Worm (Caenorhabditis elegans) whole organism, L3 larva: ENCODE results near the gene yju-2.

ENCODE experiments used
- ZK546.5 ChIP-seq: sonication (generic microtip); optimal IDR thresholded peaks from 2 replicates; lab custom pipeline; 2017; ENCODE audit warnings: missing biosample characterization, missing genetic modification characterization
- aly-2 ChIP-seq: fragments of 150-350 bp; optimal IDR thresholded peaks from 2 replicates; lab custom pipeline; 2014; ENCODE audit warnings: missing biosample characterization, missing genetic modification characterization
- ama-1 ChIP-seq: fragments of 150-350 bp; optimal IDR thresholded peaks from 2 replicates; lab custom pipeline; 2018
- ceh-16 ChIP-seq: sonication (generic microtip); optimal IDR thresholded peaks from 2 replicates; lab custom pipeline; 2017; ENCODE audit warnings: missing biosample characterization, missing genetic modification characterization
- ceh-28 ChIP-seq: fragments of 150-350 bp; optimal IDR thresholded peaks from 2 replicates; lab custom pipeline; 2014; ENCODE audit warnings: missing biosample characterization, missing genetic modification reagents, missing genetic modification characterization
- ceh-82 ChIP-seq: fragments of 150-350 bp; optimal IDR thresholded peaks from 2 replicates; lab custom pipeline; 2014; ENCODE audit warnings: missing biosample characterization, missing genetic modification characterization
- ceh-9 ChIP-seq: sonication (generic microtip); optimal IDR thresholded peaks from 2 replicates; lab custom pipeline; 2018; ENCODE audit warnings: missing biosample characterization, missing genetic modification characterization
- daf-12 ChIP-seq: fragments of 150-350 bp; optimal IDR thresholded peaks from 2 replicates; lab custom pipeline; 2014; ENCODE audit warnings: missing biosample characterization, missing genetic modification reagents, missing genetic modification characterization
- egl-5 ChIP-seq: fragments of 150-350 bp; optimal IDR thresholded peaks from 2 replicates; lab custom pipeline; 2017; ENCODE audit warnings: missing biosample characterization, missing genetic modification reagents, missing genetic modification characterization, inconsistent platforms
- elt-1 ChIP-seq: fragments of 150-350 bp; optimal IDR thresholded peaks from 2 replicates; lab custom pipeline; 2014; ENCODE audit warnings: missing biosample characterization, missing genetic modification characterization
- elt-2 ChIP-seq: sonication (generic microtip); optimal IDR thresholded peaks from 2 replicates; lab custom pipeline; 2016; ENCODE audit warnings: missing genetic modification reagents, mild to moderate bottlenecking, missing genetic modification characterization, missing compliant biosample characterization
- elt-3 ChIP-seq, 3 experiments: fragments of 150-350 bp in 1 of 3; sonication (generic microtip) in 2 of 3; optimal IDR thresholded peaks; 2 replicates in 2 of 3; 4 replicates in 1 of 3; lab custom pipeline; 2014 to 2017; ENCODE audit warnings: missing biosample characterization in 3 of 3, missing genetic modification characterization in 3 of 3
- fkh-10 ChIP-seq: sonication (generic microtip); optimal IDR thresholded peaks from 2 replicates; lab custom pipeline; 2017; ENCODE audit warnings: missing biosample characterization, missing genetic modification reagents, missing genetic modification characterization
- fkh-2 ChIP-seq: fragments of 150-350 bp; optimal IDR thresholded peaks from 2 replicates; lab custom pipeline; 2014; ENCODE audit warnings: missing biosample characterization, missing genetic modification reagents, missing genetic modification characterization
- fos-1 ChIP-seq: fragments of 150-350 bp; optimal IDR thresholded peaks from 2 replicates; lab custom pipeline; 2014; ENCODE audit warnings: missing biosample characterization, missing genetic modification characterization
- hmg-11 ChIP-seq: sonication (generic microtip); optimal IDR thresholded peaks from 2 replicates; lab custom pipeline; 2016; ENCODE audit warnings: missing genetic modification characterization, missing compliant biosample characterization
- jun-1 ChIP-seq: fragments of 150-350 bp; optimal IDR thresholded peaks from 2 replicates; lab custom pipeline; 2014; ENCODE audit warnings: missing biosample characterization, missing genetic modification reagents, missing genetic modification characterization
- lin-15B ChIP-seq: fragments of 150-350 bp; optimal IDR thresholded peaks from 2 replicates; lab custom pipeline; 2014; ENCODE audit warnings: missing biosample characterization, missing genetic modification characterization
- lin-39 ChIP-seq: fragments of 150-350 bp; optimal IDR thresholded peaks from 2 replicates; lab custom pipeline; 2018; ENCODE audit warnings: missing biosample characterization, missing genetic modification reagents, missing genetic modification characterization
- lsy-12 ChIP-seq: sonication (generic microtip); optimal IDR thresholded peaks from 2 replicates; lab custom pipeline; 2016; ENCODE audit warnings: mild to moderate bottlenecking, missing genetic modification characterization, missing compliant biosample characterization
- mdl-1 ChIP-seq: fragments of 150-350 bp; optimal IDR thresholded peaks from 2 replicates; lab custom pipeline; 2014; ENCODE audit warnings: missing biosample characterization, missing genetic modification characterization
- nfya-1 ChIP-seq: sonication (generic microtip); optimal IDR thresholded peaks from 2 replicates; lab custom pipeline; 2017; ENCODE audit warnings: missing genetic modification characterization, mild to moderate bottlenecking, missing compliant biosample characterization, antibody characterized with exemption, moderate library complexity; ENCODE audit not compliant: insufficient read depth
- nhr-12 ChIP-seq: fragments of 150-350 bp; optimal IDR thresholded peaks from 2 replicates; lab custom pipeline; 2014; ENCODE audit warnings: missing biosample characterization, missing genetic modification characterization
- nhr-237 ChIP-seq: fragments of 150-350 bp; optimal IDR thresholded peaks from 2 replicates; lab custom pipeline; 2014; ENCODE audit warnings: missing biosample characterization, missing genetic modification characterization
- nhr-25 ChIP-seq: sonication (generic microtip); optimal IDR thresholded peaks from 2 replicates; lab custom pipeline; 2017; ENCODE audit warnings: missing biosample characterization, missing genetic modification characterization
- nhr-28 ChIP-seq: fragments of 150-350 bp; optimal IDR thresholded peaks from 2 replicates; lab custom pipeline; 2014; ENCODE audit warnings: missing biosample characterization, missing genetic modification characterization
- nhr-43 ChIP-seq: sonication (generic microtip); optimal IDR thresholded peaks from 2 replicates; lab custom pipeline; 2016; ENCODE audit warnings: mild to moderate bottlenecking, missing genetic modification characterization, missing compliant biosample characterization; ENCODE audit not compliant: poor library complexity, severe bottlenecking
- nhr-77 ChIP-seq: fragments of 150-350 bp; optimal IDR thresholded peaks from 2 replicates; lab custom pipeline; 2014; ENCODE audit warnings: missing biosample characterization, missing genetic modification characterization
- pha-4 ChIP-seq: fragments of 150-350 bp; optimal IDR thresholded peaks from 2 replicates; lab custom pipeline; 2014; ENCODE audit warnings: missing biosample characterization, missing genetic modification reagents, missing genetic modification characterization
- pqm-1 ChIP-seq: fragments of 150-350 bp; optimal IDR thresholded peaks from 2 replicates; lab custom pipeline; 2017; ENCODE audit warnings: missing biosample characterization, missing genetic modification characterization, inconsistent platforms
- sea-2 ChIP-seq: fragments of 150-350 bp; sonication (generic microtip); optimal IDR thresholded peaks from 4 replicates; lab custom pipeline; 2014; ENCODE audit warnings: missing biosample characterization, missing genetic modification reagents, missing genetic modification characterization
- skn-1 ChIP-seq: fragments of 150-350 bp; optimal IDR thresholded peaks from 2 replicates; lab custom pipeline; 2014; ENCODE audit warnings: missing biosample characterization, missing genetic modification characterization
- snpc-4 ChIP-seq: fragments of 150-350 bp; optimal IDR thresholded peaks from 2 replicates; lab custom pipeline; 2014; ENCODE audit warnings: missing biosample characterization, missing genetic modification characterization
- tbx-2 ChIP-seq: sonication (generic microtip); optimal IDR thresholded peaks from 2 replicates; lab custom pipeline; 2016; ENCODE audit warnings: mild to moderate bottlenecking, missing genetic modification characterization, missing compliant biosample characterization
- unc-39 ChIP-seq: sonication (generic microtip); optimal IDR thresholded peaks from 4 replicates; lab custom pipeline; 2017; ENCODE audit warnings: missing biosample characterization, missing genetic modification characterization
- zag-1 ChIP-seq: fragments of 150-350 bp; optimal IDR thresholded peaks from 2 replicates; lab custom pipeline; 2014; ENCODE audit warnings: missing biosample characterization, missing genetic modification characterization
- ztf-4 ChIP-seq: fragments of 150-350 bp; optimal IDR thresholded peaks from 2 replicates; lab custom pipeline; 2014; ENCODE audit warnings: missing biosample characterization, missing genetic modification characterization

yju-2 gene

DNA sequence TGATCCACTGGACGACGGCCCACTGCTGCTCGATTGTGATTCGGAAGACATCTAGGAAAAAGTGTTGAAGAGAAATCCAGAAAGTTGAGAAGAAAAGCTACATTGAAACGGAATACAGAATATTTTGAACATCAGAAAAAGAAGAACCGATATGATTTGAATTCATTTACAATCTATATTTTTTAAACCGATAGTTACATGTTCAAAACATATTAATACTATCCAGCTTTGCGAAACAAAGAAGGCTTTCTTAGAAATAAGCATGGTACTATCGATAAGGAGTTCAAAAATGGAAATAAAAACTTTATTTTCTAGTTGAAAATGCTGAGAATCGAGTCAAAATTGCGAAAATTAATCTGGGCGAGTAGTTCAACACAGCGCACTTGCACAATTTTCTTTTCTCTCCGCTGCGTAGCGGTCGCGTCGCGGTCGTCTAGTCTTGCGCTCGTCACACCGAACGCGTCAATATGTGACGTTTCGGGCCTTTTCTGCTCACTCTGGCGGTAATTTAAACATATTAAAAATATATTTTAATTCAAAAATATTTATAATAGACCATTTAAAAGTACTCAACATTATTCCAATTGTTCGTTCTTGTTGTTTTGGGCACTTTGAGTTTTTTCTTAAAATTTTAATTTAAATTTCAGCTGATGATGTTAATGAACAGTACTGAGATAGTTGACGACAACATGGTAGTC, 21.9 kb upstream of the yju-2 start, which contains the start of the genes syf-2 and K04G7.1 (continued):
- TF ChIP-seq skn-1 (tag; lab: Kevin White, UChicago) (peak; percentile 79), ZK546.5 (tag; lab: Kevin White, UChicago) (peak; percentile 20), sea-2 (GFP tag; lab: Kevin White, UChicago) (no peak), nhr-237 (no peak), nhr-43 (tag; lab: Kevin White, UChicago) (peak; percentile 62), fkh-10 (GFP tag; lab: Kevin White, UChicago) (peak; percentile 85), hmg-11 (tag; lab: Kevin White, UChicago) (peak; percentile 65), fkh-2 (no peak), elt-1 (peak; percentile 59), elt-3 (tag; optimal IDR thresholded peaks at IDR 0.05; lab: Kevin White, UChicago) (peak in 1 of 3 experiments; percentile 14), jun-1 (tag; lab: Kevin White, UChicago) (peak; percentile 83), elt-2 (tag; lab: Kevin White, UChicago) (peak; percentile 74), egl-5 (tag; lab: Kevin White, UChicago) (peak; percentile 57)

DNA sequence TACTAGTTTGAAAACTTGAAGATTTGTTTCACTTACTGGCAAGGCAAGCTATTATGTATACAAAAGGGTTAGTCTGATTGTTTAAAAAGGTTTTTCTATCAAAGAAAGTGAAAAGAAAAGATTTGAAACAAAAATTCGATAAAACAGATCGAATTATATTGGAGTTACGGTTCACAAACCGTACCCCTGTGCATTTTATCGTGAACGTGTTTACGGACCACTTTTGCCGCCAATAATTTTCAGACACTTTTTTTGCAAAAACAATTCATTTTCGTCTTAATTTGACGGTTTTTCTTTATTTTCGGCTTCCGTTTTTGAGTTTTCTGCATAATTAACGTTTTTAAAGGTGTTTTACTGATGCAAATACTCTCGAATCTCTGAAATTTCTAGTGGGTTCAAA, 18.9 kb upstream of the yju-2 start:
- TF ChIP-seq lin-15B (no peak), ceh-82 (tag; lab: Kevin White, UChicago) (no peak), pha-4 (tag; lab: Kevin White, UChicago) (no peak), fkh-2 (no peak), elt-3 (tag; optimal IDR thresholded peaks at IDR 0.05; lab: Kevin White, UChicago) (no peak), sea-2 (GFP tag; lab: Kevin White, UChicago) (no peak), nfya-1 (no peak)
- TF ChIP-seq, all 47 proteins: peak for 0

DNA sequence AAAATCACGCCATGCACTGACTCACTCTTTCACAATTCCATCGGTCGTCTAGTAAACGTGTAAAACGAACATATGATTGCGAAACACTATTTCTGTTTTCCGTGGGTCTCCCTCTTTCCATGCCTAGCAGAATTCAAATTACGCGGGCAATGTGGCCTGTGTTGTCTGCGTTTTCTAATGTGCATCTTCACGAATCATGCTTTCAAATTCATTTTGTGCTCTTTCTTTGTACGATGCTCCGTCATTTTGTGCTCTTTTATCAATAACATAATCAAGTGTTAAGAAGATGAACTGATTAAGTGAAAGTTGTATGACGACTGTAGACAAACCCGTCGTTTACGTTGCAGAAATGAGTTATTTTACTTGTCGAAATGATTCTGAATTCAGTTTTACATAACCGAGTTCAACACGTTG, 18.3 kb upstream of the yju-2 start:
- no peak for TF ChIP-seq ceh-16 (tag; lab: Kevin White, UChicago)
- no peak for TF ChIP-seq zag-1 (tag; lab: Kevin White, UChicago)
- TF ChIP-seq lsy-12 (tag; lab: Kevin White, UChicago), result peak; percentile 27
- TF ChIP-seq elt-3 (tag; optimal IDR thresholded peaks at IDR 0.05; lab: Kevin White, UChicago), result no peak
- TF ChIP-seq nhr-77 (tag; lab: Kevin White, UChicago), result no peak
- peak; percentile 38 for TF ChIP-seq ceh-28 (tag; lab: Kevin White, UChicago)
- TF ChIP-seq lin-39 (tag; lab: Kevin White, UChicago), result peak; percentile 5
- no peak for TF ChIP-seq ceh-9 (tag; lab: Kevin White, UChicago)
- TF ChIP-seq nhr-12 (tag; lab: Kevin White, UChicago), result no peak
- peak; percentile 44 for TF ChIP-seq egl-5 (tag; lab: Kevin White, UChicago)
- TF ChIP-seq mdl-1 (tag; lab: Kevin White, UChicago), result peak; percentile 58
- peak; percentile 72 for TF ChIP-seq skn-1 (tag; lab: Kevin White, UChicago)
- no peak for TF ChIP-seq daf-12
- peak; percentile 97 for TF ChIP-seq pqm-1 (tag; lab: Kevin White, UChicago)
- peak; percentile 50 for TF ChIP-seq nfya-1
- TF ChIP-seq sea-2 (GFP tag; lab: Kevin White, UChicago), result no peak
- TF ChIP-seq nhr-28 (tag; lab: Kevin White, UChicago), result no peak
- TF ChIP-seq nhr-25 (tag; lab: Kevin White, UChicago), result no peak
- TF ChIP-seq lin-15B, result peak; percentile 42
- TF ChIP-seq unc-39 (tag; lab: Kevin White, UChicago), result no peak
- TF ChIP-seq aly-2 (tag; lab: Kevin White, UChicago), result no peak
- TF ChIP-seq ceh-82 (tag; lab: Kevin White, UChicago), result no peak
- TF ChIP-seq hmg-11 (tag; lab: Kevin White, UChicago), result no peak
- TF ChIP-seq ama-1 (lab: Kevin White, UChicago), result no peak
- TF ChIP-seq nhr-43 (tag; lab: Kevin White, UChicago), result no peak
- peak; percentile 82 for TF ChIP-seq jun-1 (tag; lab: Kevin White, UChicago)
- TF ChIP-seq ztf-4, result no peak
- no peak for TF ChIP-seq tbx-2
- TF ChIP-seq pha-4 (tag; lab: Kevin White, UChicago), result peak; percentile 70
- TF ChIP-seq fos-1 (tag; lab: Kevin White, UChicago), result peak; percentile 18
- TF ChIP-seq elt-1, result no peak
- no peak for TF ChIP-seq fkh-10 (GFP tag; lab: Kevin White, UChicago)
- peak; percentile 97 for TF ChIP-seq elt-2 (tag; lab: Kevin White, UChicago)
- TF ChIP-seq fkh-2, result no peak
- peak; percentile 37 for TF ChIP-seq snpc-4 (tag; lab: Kevin White, UChicago)
- TF ChIP-seq ZK546.5 (tag; lab: Kevin White, UChicago), result no peak
- TF ChIP-seq nhr-237, result no peak
